Fruit fly (Drosophila melanogaster): ENCODE data around the gene CG14204.

- TF ChIP-seq Mnt (GFP tag; optimal IDR thresholded peaks at IDR 0.05) (no peak), CG5204 (GFP tag; optimal IDR thresholded peaks at IDR 0.05) (no peak), Crg-1 (GFP tag; optimal IDR thresholded peaks at IDR 0.05) (no peak), ovo (GFP tag; optimal IDR thresholded peaks at IDR 0.05) (no peak)
Observed at dm6 chrX:19618183-19618740, 34.8 kb downstream of the CG14204 start, which contains the start of the genes Pstk and Tim9b.

Data from whole organism, adult.